Worm (Caenorhabditis elegans) whole organism, L1 larva: ENCODE results near the gene srx-19.

Source experiments
- C16A3.4 ChIP-seq: fragments of 150-350 bp; optimal IDR thresholded peaks from 2 replicates; lab custom pipeline; 2014; ENCODE audit warnings: missing biosample characterization, missing genetic modification characterization
- C34B4.2 ChIP-seq: sonication (generic microtip); optimal IDR thresholded peaks from 2 replicates; lab custom pipeline; 2017; ENCODE audit warnings: mild to moderate bottlenecking, missing genetic modification characterization, missing compliant biosample characterization
- F16B12.6 ChIP-seq: fragments of 150-350 bp; optimal IDR thresholded peaks from 2 replicates; lab custom pipeline; 2014; ENCODE audit warnings: missing biosample characterization, missing genetic modification characterization
- Y116A8C.19 ChIP-seq: sonication (generic microtip); optimal IDR thresholded peaks from 2 replicates; lab custom pipeline; 2016; ENCODE audit warnings: missing compliant biosample characterization, missing genetic modification characterization, borderline replicate concordance
- alr-1 ChIP-seq: fragments of 200-800 bp; sonication (Bioruptor generic); optimal IDR thresholded peaks from 2 replicates; lab custom pipeline; 2018; ENCODE audit warnings: borderline replicate concordance, mild to moderate bottlenecking, missing genetic modification characterization, missing compliant biosample characterization
- ama-1 ChIP-seq: fragments of 150-350 bp; optimal IDR thresholded peaks from 2 replicates; lab custom pipeline; 2014
- ceh-63 ChIP-seq: fragments of 200-800 bp; sonication (Bioruptor generic); optimal IDR thresholded peaks from 2 replicates; lab custom pipeline; 2018; ENCODE audit warnings: mild to moderate bottlenecking, missing genetic modification characterization, missing compliant biosample characterization
- ceh-82 ChIP-seq, 3 experiments: fragments of 150-350 bp in 1 of 3; sonication (generic microtip) in 2 of 3; optimal IDR thresholded peaks; 2 replicates each; lab custom pipeline; 2014 to 2017; ENCODE audit warnings: missing biosample characterization in 3 of 3, missing genetic modification characterization in 3 of 3
- ceh-90 ChIP-seq: sonication (generic microtip); optimal IDR thresholded peaks from 2 replicates; lab custom pipeline; 2016; ENCODE audit warnings: missing genetic modification characterization, missing compliant biosample characterization
- dpl-1 ChIP-seq, 3 experiments: fragments of 150-350 bp in 2 of 3; sonication (generic microtip) in 1 of 3; optimal IDR thresholded peaks; 2 replicates each; lab custom pipeline; 2014 to 2017; ENCODE audit warnings: missing biosample characterization in 3 of 3, missing genetic modification characterization in 3 of 3, missing genetic modification reagents in 3 of 3
- dsc-1 ChIP-seq: sonication (generic microtip); optimal IDR thresholded peaks from 2 replicates; lab custom pipeline; 2016; ENCODE audit warnings: mild to moderate bottlenecking, missing genetic modification characterization, missing compliant biosample characterization
- efl-1 ChIP-seq, 4 experiments: fragments of 150-350 bp; optimal IDR thresholded peaks in 3 of 4; peaks in 1 of 4; 1 replicate in 1 of 4; 2 replicates in 3 of 4; lab custom pipeline; 2014; ENCODE audit warnings: missing biosample characterization in 2 of 4, missing genetic modification characterization in 2 of 4, missing genetic modification reagents in 2 of 4
- egl-13 ChIP-seq: sonication (generic microtip); optimal IDR thresholded peaks from 2 replicates; lab custom pipeline; 2016; ENCODE audit warnings: missing genotype, missing genetic modification reagents, missing genetic modification characterization, missing compliant biosample characterization
- egl-27 ChIP-seq, 2 experiments: fragments of 150-350 bp in 1 of 2; sonication (generic microtip); optimal IDR thresholded peaks; 3 replicates each; lab custom pipeline; 2017 to 2018; ENCODE audit warnings: missing biosample characterization in 2 of 2, missing genetic modification characterization in 2 of 2, missing genetic modification reagents in 2 of 2
- elt-3 ChIP-seq, 6 experiments: fragments of 150-350 bp in 1 of 6; sonication (generic microtip); optimal IDR thresholded peaks; 2 replicates each; lab custom pipeline; 2017 to 2018; ENCODE audit warnings: missing biosample characterization in 6 of 6, missing genetic modification characterization in 6 of 6, inconsistent platforms in 1 of 6
- ets-5 ChIP-seq: fragments of 200-800 bp; sonication (Bioruptor generic); IDR thresholded peaks from 2 replicates; pipeline ENCODE4 v1.3.6; 2022; ENCODE audit warnings: missing genetic modification characterization, missing compliant biosample characterization
- fkh-4 ChIP-seq: sonication (generic microtip); optimal IDR thresholded peaks from 2 replicates; lab custom pipeline; 2016; ENCODE audit warnings: missing compliant biosample characterization, missing genetic modification characterization, borderline replicate concordance
- fkh-8 ChIP-seq: sonication (generic microtip); optimal IDR thresholded peaks from 2 replicates; lab custom pipeline; 2016; ENCODE audit warnings: mild to moderate bottlenecking, missing genetic modification characterization, missing compliant biosample characterization
- fos-1 ChIP-seq: fragments of 150-350 bp; optimal IDR thresholded peaks from 2 replicates; lab custom pipeline; 2014; ENCODE audit warnings: missing biosample characterization, missing genetic modification characterization
- grh-1 ChIP-seq: fragments of 200-800 bp; sonication (Bioruptor generic); IDR thresholded peaks from 2 replicates; pipeline ENCODE4 v1.3.6; 2022; ENCODE audit warnings: missing genetic modification reagents, missing genetic modification characterization, missing compliant biosample characterization
- hlh-4 ChIP-seq: sonication (generic microtip); optimal IDR thresholded peaks from 2 replicates; lab custom pipeline; 2016; ENCODE audit warnings: mild to moderate bottlenecking, missing genetic modification characterization, missing compliant biosample characterization
- irx-1 ChIP-seq: sonication (generic microtip); optimal IDR thresholded peaks from 2 replicates; lab custom pipeline; 2016; ENCODE audit warnings: missing genetic modification characterization, missing compliant biosample characterization
- isw-1 ChIP-seq: fragments of 200-800 bp; sonication (Bioruptor generic); IDR thresholded peaks from 2 replicates; pipeline ENCODE4 v1.3.6; 2022; ENCODE audit warnings: missing genetic modification characterization, missing compliant biosample characterization
- jun-1 ChIP-seq: fragments of 150-350 bp; optimal IDR thresholded peaks from 2 replicates; lab custom pipeline; 2014; ENCODE audit warnings: missing biosample characterization, missing genetic modification reagents, missing genetic modification characterization
- lin-15B ChIP-seq: fragments of 150-350 bp; sonication (generic microtip); optimal IDR thresholded peaks from 3 replicates; lab custom pipeline; 2014; ENCODE audit warnings: missing biosample characterization, missing genetic modification characterization
- lin-39 ChIP-seq: fragments of 150-350 bp; optimal IDR thresholded peaks from 2 replicates; lab custom pipeline; 2014; ENCODE audit warnings: missing biosample characterization, missing genetic modification reagents, missing genetic modification characterization
- lir-3 ChIP-seq: sonication (generic microtip); optimal IDR thresholded peaks from 2 replicates; lab custom pipeline; 2016; ENCODE audit warnings: mild to moderate bottlenecking, missing genetic modification characterization, moderate library complexity, missing compliant biosample characterization; ENCODE audit not compliant: poor library complexity
- mab-9 ChIP-seq: fragments of 200-800 bp; sonication (Bioruptor generic); IDR thresholded peaks from 2 replicates; pipeline ENCODE4 v1.3.6; 2022; ENCODE audit warnings: missing genetic modification reagents, missing genetic modification characterization, missing compliant biosample characterization
- mef-2 ChIP-seq: fragments of 150-350 bp; optimal IDR thresholded peaks from 2 replicates; lab custom pipeline; 2014; ENCODE audit warnings: missing biosample characterization, missing genetic modification characterization
- nhr-12 ChIP-seq: sonication (generic microtip); optimal IDR thresholded peaks from 2 replicates; lab custom pipeline; 2017; ENCODE audit warnings: missing biosample characterization, missing genetic modification characterization
- nhr-237 ChIP-seq: fragments of 150-350 bp; optimal IDR thresholded peaks from 2 replicates; lab custom pipeline; 2014; ENCODE audit warnings: missing biosample characterization, missing genetic modification characterization
- nhr-47 ChIP-seq: sonication (generic microtip); optimal IDR thresholded peaks from 2 replicates; lab custom pipeline; 2016; ENCODE audit warnings: mild to moderate bottlenecking, missing genetic modification characterization, moderate library complexity, missing compliant biosample characterization
- nhr-77 ChIP-seq: fragments of 150-350 bp; optimal IDR thresholded peaks from 2 replicates; lab custom pipeline; 2014; ENCODE audit warnings: missing biosample characterization, missing genetic modification characterization
- nhr-90 ChIP-seq: sonication (generic microtip); optimal IDR thresholded peaks from 2 replicates; lab custom pipeline; 2016; ENCODE audit warnings: mild to moderate bottlenecking, missing genetic modification characterization, missing compliant biosample characterization; ENCODE audit not compliant: poor library complexity
- pag-3 ChIP-seq: sonication (generic microtip); optimal IDR thresholded peaks from 2 replicates; lab custom pipeline; 2017; ENCODE audit warnings: missing genetic modification characterization, mild to moderate bottlenecking, missing compliant biosample characterization, antibody characterized with exemption, borderline replicate concordance; ENCODE audit not compliant: insufficient read depth
- pax-3 ChIP-seq: fragments of 200-800 bp; sonication (Bioruptor generic); optimal IDR thresholded peaks from 2 replicates; lab custom pipeline; 2018; ENCODE audit warnings: mild to moderate bottlenecking, missing genetic modification characterization, moderate library complexity, missing compliant biosample characterization
- rnt-1 ChIP-seq: sonication (generic microtip); optimal IDR thresholded peaks from 2 replicates; lab custom pipeline; 2016; ENCODE audit warnings: mild to moderate bottlenecking, missing genetic modification characterization, moderate library complexity, missing compliant biosample characterization
- snpc-4 ChIP-seq: fragments of 150-350 bp; optimal IDR thresholded peaks from 2 replicates; lab custom pipeline; 2014; ENCODE audit warnings: missing biosample characterization, missing genetic modification characterization
- snu-23 ChIP-seq: sonication (generic microtip); optimal IDR thresholded peaks from 2 replicates; lab custom pipeline; 2016; ENCODE audit warnings: missing genetic modification characterization, missing compliant biosample characterization
- sox-4 ChIP-seq: sonication (generic microtip); optimal IDR thresholded peaks from 2 replicates; lab custom pipeline; 2016; ENCODE audit warnings: missing genetic modification characterization, missing compliant biosample characterization
- sptf-1 ChIP-seq: fragments of 150-350 bp; optimal IDR thresholded peaks from 2 replicates; lab custom pipeline; 2014; ENCODE audit warnings: missing biosample characterization, missing genetic modification characterization
- sup-37 ChIP-seq: fragments of 200-800 bp; sonication (Bioruptor generic); optimal IDR thresholded peaks from 2 replicates; lab custom pipeline; 2018; ENCODE audit warnings: mild to moderate bottlenecking, missing genetic modification characterization, missing compliant biosample characterization
- swsn-7 ChIP-seq: sonication (generic microtip); optimal IDR thresholded peaks from 2 replicates; lab custom pipeline; 2016; ENCODE audit warnings: missing genetic modification characterization, missing compliant biosample characterization
- tbx-2 ChIP-seq: sonication (generic microtip); optimal IDR thresholded peaks from 2 replicates; lab custom pipeline; 2016; ENCODE audit warnings: missing genetic modification characterization, missing compliant biosample characterization
- tlp-1 ChIP-seq: fragments of 150-350 bp; optimal IDR thresholded peaks from 2 replicates; lab custom pipeline; 2014; ENCODE audit warnings: missing biosample characterization, missing genetic modification characterization
- unc-130 ChIP-seq: fragments of 150-350 bp; optimal IDR thresholded peaks from 2 replicates; lab custom pipeline; 2017; ENCODE audit warnings: missing biosample characterization, missing genetic modification characterization, inconsistent platforms
- unc-30 ChIP-seq: sonication (generic microtip); optimal IDR thresholded peaks from 2 replicates; lab custom pipeline; 2017; ENCODE audit warnings: missing biosample characterization, missing genetic modification characterization
- unc-86 ChIP-seq: sonication (generic microtip); optimal IDR thresholded peaks from 2 replicates; lab custom pipeline; 2016; ENCODE audit warnings: missing genetic modification characterization, missing compliant biosample characterization
- xbp-1 ChIP-seq: sonication (generic microtip); optimal IDR thresholded peaks from 2 replicates; lab custom pipeline; 2016; ENCODE audit warnings: missing genetic modification characterization, missing compliant biosample characterization
- zip-4 ChIP-seq: fragments of 200-800 bp; sonication (Bioruptor generic); optimal IDR thresholded peaks from 2 replicates; lab custom pipeline; 2018; ENCODE audit warnings: mild to moderate bottlenecking, missing genetic modification characterization, moderate library complexity, missing compliant biosample characterization
- ztf-11 ChIP-seq, 2 experiments: sonication (generic microtip); optimal IDR thresholded peaks; 2 replicates each; lab custom pipeline; 2016 to 2017; ENCODE audit warnings: missing genetic modification characterization in 2 of 2, missing biosample characterization in 1 of 2, missing compliant biosample characterization in 1 of 2
- ztf-4 ChIP-seq: fragments of 150-350 bp; optimal IDR thresholded peaks from 2 replicates; lab custom pipeline; 2014; ENCODE audit warnings: missing biosample characterization, missing genetic modification characterization

srx-19 gene

DNA sequence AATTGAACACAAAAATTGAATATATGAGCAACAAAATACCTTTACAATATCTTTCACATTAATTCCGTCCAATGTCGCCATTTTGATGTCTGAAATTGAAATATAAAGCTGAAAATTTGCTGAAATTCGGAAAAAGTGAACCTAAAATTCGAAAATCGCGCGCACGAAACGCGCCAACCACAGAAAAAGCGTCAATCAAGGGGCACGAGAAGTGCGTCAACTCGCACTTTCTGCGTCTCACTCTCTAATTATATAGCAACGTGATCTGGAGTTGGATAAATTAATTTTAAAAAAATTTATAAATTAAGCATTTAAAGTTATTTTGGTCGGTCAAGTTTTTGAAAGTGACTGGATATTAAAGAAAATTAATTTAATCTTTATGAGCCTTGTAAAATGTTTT lies 46.3 kb downstream of the srx-19 start, which contains the start of gene ruvb-2:
ruvb-2 (minus strand) TSS at position 89 of the 400 bp plus-strand sequence.
- TF ChIP-seq lin-39 (tag; lab: Kevin White, UChicago) (peak; percentile 93), ceh-82 (tag; optimal IDR thresholded peaks at IDR 0.05; lab: Kevin White, UChicago) (peak; percentile 77 to 92 (median 77)), nhr-77 (tag; lab: Kevin White, UChicago) (peak; percentile 71), fos-1 (tag; lab: Kevin White, UChicago) (peak; percentile 69), nhr-90 (tag; lab: Kevin White, UChicago) (peak; percentile 89), egl-13 (tag; lab: Kevin White, UChicago) (peak; percentile 80), grh-1 (GFP tag; lab: Robert Waterston, UW) (peak; percentile 82), unc-130 (tag; lab: Kevin White, UChicago) (peak; percentile 92), C16A3.4 (tag; lab: Kevin White, UChicago) (peak; percentile 92), pax-3 (peak; percentile 65), nhr-47 (tag; lab: Kevin White, UChicago) (peak; percentile 93), ztf-11 (tag; optimal IDR thresholded peaks at IDR 0.05; lab: Kevin White, UChicago) (peak in 1 of 2 experiments; percentile 62), xbp-1 (tag; lab: Kevin White, UChicago) (peak; percentile 89), efl-1 (optimal IDR thresholded peaks at IDR 0.05; lab: Kevin White, UChicago) (peak; percentile 88 to 91), efl-1 (GFP tag; optimal IDR thresholded peaks at IDR 0.05 in 1 of 2; lab: Kevin White, UChicago) (peak; percentile 92 to 99), ceh-63 (no peak), elt-3 (tag; optimal IDR thresholded peaks at IDR 0.05; lab: Kevin White, UChicago) (peak in 1 of 6 experiments; percentile 85), zip-4 (GFP tag; lab: Kevin White, UChicago) (peak; percentile 64), C34B4.2 (tag; lab: Kevin White, UChicago) (no peak), snpc-4 (tag; lab: Kevin White, UChicago) (peak; percentile 92), nhr-237 (tag; lab: Kevin White, UChicago) (peak; percentile 48), egl-27 (tag; optimal IDR thresholded peaks at IDR 0.05; lab: Kevin White, UChicago) (no peak), ztf-4 (tag; lab: Kevin White, UChicago) (peak; percentile 71), fkh-4 (tag; lab: Kevin White, UChicago) (peak; percentile 60), tbx-2 (tag; lab: Kevin White, UChicago) (peak; percentile 88), tlp-1 (tag; lab: Kevin White, UChicago) (no peak), fkh-8 (tag; lab: Kevin White, UChicago) (peak; percentile 88), hlh-4 (tag; lab: Kevin White, UChicago) (no peak), sptf-1 (tag; lab: Kevin White, UChicago) (no peak), dsc-1 (tag; lab: Kevin White, UChicago) (peak; percentile 92), mef-2 (tag; lab: Kevin White, UChicago) (peak; percentile 37), jun-1 (tag; lab: Kevin White, UChicago) (peak; percentile 77), unc-30 (no peak), ets-5 (GFP tag; lab: Robert Waterston, UW) (no peak), sup-37 (GFP tag; lab: Kevin White, UChicago) (peak; percentile 1), nhr-12 (no peak), mab-9 (peak; percentile 65; the same call in 1 of the 2 replicates), lir-3 (tag; lab: Kevin White, UChicago) (peak; percentile 61), F16B12.6 (tag; lab: Kevin White, UChicago) (peak; percentile 69), swsn-7 (tag; lab: Kevin White, UChicago) (peak; percentile 90), pag-3 (tag; lab: Kevin White, UChicago) (no peak), alr-1 (tag; lab: Kevin White, UChicago) (no peak), irx-1 (tag; lab: Kevin White, UChicago) (peak; percentile 84), ceh-90 (tag; lab: Kevin White, UChicago) (peak; percentile 8), snu-23 (peak; percentile 93), lin-15B (tag; lab: Kevin White, UChicago) (peak; percentile 91), sox-4 (peak; percentile 69), dpl-1 (GFP tag; optimal IDR thresholded peaks at IDR 0.05; lab: Kevin White, UChicago) (peak; percentile 89 to 92 (median 91)), Y116A8C.19 (tag; lab: Kevin White, UChicago) (no peak), ama-1 (lab: Kevin White, UChicago) (peak; percentile 14), unc-86 (tag; lab: Kevin White, UChicago) (peak; percentile 84), isw-1 (GFP tag; lab: Robert Waterston, UW) (peak; percentile 85), rnt-1 (tag; lab: Kevin White, UChicago) (peak; percentile 92)
